Fruit fly (Drosophila melanogaster) whole organism, larva: Measurements from ENCODE around the gene Septin4.
A peak's percentile ranks its signal among the peaks of the same experiment; 100 is the strongest.

Source experiments
- noc ChIP-seq: fragments of 200-800 bp; sonication (Bioruptor generic); optimal IDR thresholded peaks from 3 replicates; lab custom pipeline; 2019; ENCODE audit warnings: missing biosample characterization, mild to moderate bottlenecking, missing genetic modification characterization, moderate library complexity

The Septin4 gene

DNA sequence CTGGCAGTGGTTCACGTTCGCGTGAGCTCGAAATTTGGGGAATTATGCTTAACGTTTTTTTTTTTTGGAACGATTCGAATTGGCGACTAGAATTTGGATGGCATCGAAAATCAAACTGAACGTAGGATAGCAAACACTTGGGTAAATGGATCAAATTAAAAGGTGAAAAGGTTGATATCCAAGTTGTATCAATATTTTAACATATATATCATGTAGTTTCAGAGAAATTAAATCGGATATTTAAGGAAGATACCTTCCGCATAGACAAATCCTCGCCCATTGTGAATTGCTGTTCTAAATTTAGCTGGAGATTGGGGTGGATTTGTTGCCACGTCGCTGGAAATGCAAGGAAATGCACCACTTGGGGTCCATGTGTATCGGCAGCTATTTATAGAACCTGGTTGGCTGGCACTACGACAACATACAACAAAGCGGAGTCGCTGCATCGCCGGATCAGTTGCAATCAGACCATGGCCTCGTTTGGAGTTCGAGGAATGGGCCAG is 16.1 kb downstream of the Septin4 start, which contains the start of the genes CG13010 and sing:
Gene CG13010 (minus strand): TSS at position 101 of the 503 bp plus-strand sequence.
Gene sing (plus strand): TSS at position 453 of the 503 bp plus-strand sequence.
- no peak for TF ChIP-seq noc (tag; lab: Kevin White, UChicago)

DNA sequence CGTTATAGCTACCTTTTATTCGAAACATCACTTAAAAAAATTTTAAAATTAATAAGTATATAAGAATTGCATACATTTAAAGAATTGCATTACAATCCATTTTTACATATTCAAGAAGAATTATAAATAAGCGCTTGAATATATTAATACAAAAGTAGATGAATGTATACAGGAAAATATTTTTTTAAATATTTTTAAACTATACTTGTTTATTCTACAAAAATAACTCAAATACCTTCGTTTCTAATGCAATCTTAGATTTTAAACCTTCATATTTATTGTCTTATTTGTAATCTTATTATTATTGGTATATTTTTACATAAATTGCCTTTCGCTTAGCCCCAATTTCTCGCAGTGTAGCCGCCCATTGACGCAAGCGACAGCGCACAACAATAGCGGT is 17.8 kb downstream of the Septin4 start:
- no peak for TF ChIP-seq noc (tag; lab: Kevin White, UChicago)

DNA sequence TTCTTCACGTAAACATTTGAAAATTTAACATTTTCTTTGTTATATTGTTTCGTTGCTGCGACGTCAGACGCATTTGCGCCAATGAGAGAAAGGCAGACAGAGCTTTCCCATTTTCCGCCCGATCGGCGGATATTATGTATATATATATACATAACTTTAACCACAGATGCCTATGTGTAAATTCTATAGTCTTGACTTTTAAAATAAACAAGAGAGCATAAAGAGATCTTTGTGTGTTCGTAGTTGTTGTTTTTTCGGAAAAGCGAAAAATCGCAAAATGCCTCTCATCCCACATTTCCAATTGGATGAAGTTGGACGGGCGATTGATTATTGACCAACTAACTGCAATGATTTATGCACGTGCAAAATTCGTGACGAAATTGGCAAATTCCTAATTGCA is 18.3 kb downstream of the Septin4 start, which contains the start of gene CG13012:
Gene CG13012 (minus strand): TSS at position 101 of the 400 bp plus-strand sequence.
- no peak for TF ChIP-seq noc (tag; lab: Kevin White, UChicago)

DNA sequence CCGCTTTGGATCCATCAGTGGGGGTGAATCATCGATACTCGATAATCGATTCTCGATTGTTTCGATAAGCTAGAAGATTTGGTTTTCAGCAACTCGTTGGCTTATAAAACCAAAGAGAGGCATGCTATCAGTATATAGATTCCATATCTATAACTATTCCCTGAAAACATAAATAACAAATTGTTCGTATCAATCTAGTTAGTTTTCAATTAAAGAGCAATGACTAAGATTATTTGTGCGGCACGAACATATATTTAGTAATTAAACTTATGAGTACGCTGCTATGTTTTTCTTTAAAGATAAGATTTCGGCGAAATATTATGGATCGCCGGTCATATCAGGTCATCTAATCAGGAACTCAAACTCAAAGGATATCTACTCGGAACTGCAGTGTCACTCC is 20.4 kb downstream of the Septin4 start:
- TF ChIP-seq noc (tag; lab: Kevin White, UChicago) = no peak

DNA sequence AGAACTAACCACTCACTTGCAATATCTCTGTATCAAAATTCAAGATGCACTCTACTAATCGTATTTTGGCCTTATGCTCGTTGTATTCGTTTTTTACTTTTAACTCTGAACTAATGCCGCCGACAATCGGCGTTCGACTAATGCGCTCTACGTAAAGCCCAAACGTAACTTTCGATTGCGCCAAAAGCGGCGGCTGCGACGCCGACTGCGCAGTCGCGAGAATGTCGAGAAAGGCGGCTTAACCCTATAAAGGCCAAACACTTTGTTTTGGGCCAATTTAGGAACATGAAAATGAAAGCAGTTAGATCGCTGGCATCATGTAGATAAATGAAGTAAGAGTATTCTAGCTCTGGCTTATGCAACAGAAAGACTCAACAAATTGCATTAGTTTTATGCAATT is 22.1 kb downstream of the Septin4 start:
- TF ChIP-seq noc (tag; lab: Kevin White, UChicago) = no peak

DNA sequence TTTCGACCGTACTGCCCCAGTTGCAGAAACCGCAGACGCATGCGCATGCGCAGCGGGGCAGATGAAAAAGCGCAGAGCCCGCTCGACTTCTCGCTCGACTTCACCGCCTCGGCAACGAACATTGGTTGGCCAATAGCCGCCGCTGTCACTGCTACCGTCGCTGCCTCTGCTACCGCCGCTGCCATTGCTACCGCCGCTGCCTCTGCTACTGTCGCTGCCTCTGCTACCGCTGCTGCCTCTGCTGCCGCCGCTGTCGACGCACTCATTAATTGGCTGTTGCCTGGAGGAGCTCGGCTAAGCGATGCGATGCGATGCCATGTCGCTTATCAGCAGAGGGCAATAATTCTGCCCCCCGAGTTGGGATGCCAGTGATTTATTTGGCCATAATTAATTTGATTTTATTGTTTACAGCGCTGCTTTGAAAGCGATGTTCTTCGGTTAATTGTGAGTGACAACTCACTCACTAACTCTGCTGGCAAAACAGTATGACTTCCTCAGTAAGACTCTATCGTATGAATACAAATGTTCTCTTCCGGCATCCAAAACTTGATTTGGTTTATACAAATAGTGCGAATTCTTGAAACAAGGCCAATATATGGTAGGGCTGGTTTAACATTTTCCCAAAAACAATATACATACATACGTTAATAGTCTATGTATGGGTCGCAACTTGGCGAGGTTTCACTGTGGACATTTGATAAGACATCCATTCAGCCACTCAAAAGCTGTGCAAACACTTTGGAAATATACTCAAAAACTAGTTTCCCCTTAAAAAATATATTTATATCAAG is 24.1 kb downstream of the Septin4 start:
- TF ChIP-seq noc (tag; lab: Kevin White, UChicago) = peak; percentile 81

DNA sequence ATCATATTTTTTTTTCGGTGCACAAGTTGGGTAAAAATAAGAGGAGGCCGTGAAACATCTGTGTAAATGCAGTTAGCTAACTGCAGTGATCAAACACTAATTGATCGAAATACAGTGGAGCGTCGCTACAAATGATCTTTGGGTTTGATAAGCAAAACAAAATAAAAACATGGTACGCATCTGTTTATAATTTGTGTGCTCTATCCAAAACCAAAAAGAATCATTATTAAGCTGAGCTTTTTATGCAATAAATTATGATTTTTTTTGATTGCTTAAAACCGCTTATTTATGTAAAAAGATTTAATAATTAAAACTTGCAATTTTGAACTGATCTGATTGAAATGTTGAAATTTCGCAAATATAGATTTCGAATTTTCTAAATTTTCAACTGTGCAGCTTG is 24.7 kb downstream of the Septin4 start:
- TF ChIP-seq noc (tag; lab: Kevin White, UChicago) = no peak

DNA sequence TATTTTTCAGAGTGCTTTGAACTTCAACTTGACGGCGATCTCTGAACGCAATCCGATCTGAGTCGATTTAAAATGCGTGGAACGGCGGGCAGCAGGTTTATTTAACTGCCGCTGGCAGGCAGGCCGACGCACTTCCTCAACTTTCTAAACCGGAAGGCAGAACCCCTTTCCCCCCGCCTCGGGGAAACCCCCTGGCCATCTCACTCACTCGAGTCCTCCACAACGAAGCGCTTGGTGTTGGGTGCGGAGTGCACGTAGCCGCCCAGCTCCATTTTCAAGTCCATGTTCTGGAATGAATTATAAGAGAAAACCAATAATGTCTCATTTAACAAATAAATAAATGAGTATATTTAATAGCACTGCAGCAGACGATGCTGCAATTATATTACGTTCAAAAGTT is 25.1 kb downstream of the Septin4 start:
- no peak for TF ChIP-seq noc (tag; lab: Kevin White, UChicago)

DNA sequence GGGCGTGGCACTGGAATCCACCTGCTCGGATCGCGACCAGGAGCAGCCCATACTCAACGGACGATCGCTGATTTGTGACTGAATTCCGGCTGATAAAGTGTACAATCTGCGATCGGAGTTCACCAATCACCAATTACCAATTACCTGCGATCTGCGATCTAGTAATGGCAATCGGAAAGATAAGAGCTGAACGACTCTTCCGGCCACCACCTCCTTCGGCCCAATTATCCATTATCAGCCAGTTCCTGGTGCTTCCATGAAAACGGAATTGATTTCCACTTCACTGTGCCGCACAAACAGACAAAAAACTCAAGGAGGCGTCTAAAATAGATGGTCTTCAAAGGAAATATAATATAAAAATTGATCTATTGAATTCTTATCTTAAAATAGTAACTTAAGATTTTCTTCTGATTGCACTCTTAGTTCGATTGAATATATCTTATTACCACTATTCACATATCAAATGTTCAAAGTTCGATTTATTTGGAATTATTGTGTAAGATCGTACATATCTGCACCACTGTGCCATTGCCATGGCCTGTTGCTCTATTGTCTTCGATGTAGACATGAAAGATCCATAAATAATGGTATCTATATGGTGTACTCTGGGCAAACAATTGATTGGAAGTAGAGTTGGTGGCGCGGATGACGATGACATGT is 30.4 kb downstream of the Septin4 start, which contains the start of gene CG15865:
Gene CG15865 (minus strand): TSS at position 51 of the 660 bp plus-strand sequence.
- no peak for TF ChIP-seq noc (tag; lab: Kevin White, UChicago)

DNA sequence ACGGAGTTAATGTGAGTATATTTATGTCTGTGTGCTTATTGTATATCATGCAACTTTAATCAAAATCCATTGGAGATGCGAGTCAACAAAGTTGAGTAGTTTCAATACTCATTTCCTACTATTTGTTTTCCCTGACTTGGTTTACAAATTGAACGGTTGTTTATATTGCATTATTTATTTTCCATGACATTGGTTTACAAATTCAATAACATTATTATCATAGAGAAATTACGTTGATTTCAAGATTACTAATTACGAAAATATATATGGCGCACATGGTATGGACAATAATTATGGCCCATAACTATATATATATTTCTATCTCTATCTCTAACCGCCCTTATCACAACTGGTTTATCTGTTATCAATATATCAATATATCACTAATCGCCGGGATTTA is 34.3 kb downstream of the Septin4 start:
- TF ChIP-seq noc (tag; lab: Kevin White, UChicago) = no peak

DNA sequence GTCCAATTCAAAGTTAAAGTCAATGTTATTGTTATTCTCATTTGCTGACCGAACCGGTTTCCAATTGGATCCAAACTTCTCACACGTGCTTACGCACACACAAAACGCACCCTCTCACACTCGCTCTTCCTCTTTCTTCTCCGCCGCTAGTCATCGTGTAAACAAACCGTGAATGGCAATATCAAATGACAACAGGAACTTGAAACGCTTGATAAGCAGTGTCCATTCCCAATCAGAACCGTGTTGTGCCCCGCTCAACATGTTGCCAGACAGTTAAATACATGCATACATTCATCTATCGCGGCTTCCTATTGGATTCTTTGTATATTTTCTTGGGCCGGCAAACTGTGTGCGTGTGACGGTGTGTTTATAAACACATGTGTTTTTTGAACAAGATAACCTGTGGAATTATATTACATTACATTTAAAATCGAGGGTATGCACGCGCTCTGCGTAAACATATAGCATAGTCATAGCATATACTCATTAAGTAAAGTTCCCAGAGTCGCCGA is 39.2 kb downstream of the Septin4 start:
- TF ChIP-seq noc (tag; lab: Kevin White, UChicago) = peak; percentile 57

DNA sequence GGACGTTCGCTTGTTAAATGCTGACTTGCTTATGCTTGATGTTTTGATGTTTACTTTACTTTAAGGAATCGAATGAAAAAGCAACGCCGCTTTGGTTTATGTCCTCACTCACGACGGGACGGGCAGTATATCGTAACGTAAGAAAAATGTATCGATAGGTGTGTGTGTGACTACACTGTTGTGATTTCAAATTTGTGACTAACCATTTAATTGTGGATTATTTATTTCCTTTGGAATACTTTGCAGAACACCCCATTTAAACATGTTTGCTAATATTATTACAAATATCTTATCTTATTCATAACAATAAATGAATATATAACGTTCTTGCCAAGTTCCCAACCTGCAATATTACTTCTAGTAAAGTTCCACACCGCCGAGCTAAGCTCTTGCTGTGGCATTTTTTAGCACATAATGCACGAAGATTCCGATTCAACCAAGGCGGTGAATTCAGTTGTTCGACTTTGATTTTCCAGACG is 40.0 kb downstream of the Septin4 start, which contains the start of the genes Nemp and r:
Gene Nemp (minus strand): TSS at position 85 of the 479 bp plus-strand sequence.
Gene r (plus strand): TSS at position 429 of the 479 bp plus-strand sequence.
- TF ChIP-seq noc (tag; lab: Kevin White, UChicago) = no peak

DNA sequence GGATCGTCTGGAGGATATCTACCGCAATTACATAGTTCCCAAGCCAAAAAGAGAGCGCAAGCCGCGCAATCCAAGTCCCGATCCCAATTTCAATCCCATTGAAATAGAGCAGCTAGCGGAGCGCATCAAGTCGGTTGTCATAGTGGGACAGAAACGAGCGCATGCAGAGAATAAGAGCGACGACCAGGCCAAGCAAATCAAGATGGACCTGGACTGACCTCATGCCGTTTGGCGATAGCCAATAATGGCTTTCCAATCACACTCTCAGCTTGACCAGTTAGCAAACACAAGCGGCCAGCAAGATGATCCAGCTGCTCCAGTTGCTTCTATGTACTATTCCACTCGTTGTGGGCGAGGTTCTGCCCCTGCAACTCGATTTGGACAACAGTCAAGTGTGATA is 43.3 kb downstream of the Septin4 start:
- no peak for TF ChIP-seq noc (tag; lab: Kevin White, UChicago)

DNA sequence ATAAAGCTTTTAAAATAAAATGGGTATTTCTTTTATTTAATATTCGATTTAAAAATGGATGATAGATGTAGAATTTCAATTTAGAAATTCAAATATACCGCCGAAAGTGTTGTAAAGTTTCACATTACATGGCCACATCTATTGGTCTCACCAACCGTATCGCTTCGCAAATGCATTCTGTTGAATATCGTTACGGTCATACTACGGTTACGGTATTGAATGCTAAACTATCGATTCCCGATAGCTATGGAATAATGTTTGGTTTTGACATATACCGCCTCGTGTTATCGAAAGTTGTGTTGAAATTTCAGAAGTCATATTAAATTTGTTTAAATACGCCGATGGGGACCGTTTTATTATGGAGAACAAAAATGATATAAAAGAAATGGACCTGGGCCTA is 43.9 kb downstream of the Septin4 start, which contains the start of the genes CG32573 and CG42512:
Gene CG32573 (plus strand): TSS at position 279 of the 400 bp plus-strand sequence.
Gene CG42512 (plus strand): TSS at position 279 of the 400 bp plus-strand sequence.
- no peak for TF ChIP-seq noc (tag; lab: Kevin White, UChicago)
